Worm (Caenorhabditis elegans): Measurements from ENCODE around the gene fat-6.

- no peak for TF ChIP-seq nhr-12 (tag; optimal IDR thresholded peaks at IDR 0.05)
- no peak for TF ChIP-seq snpc-4 (tag; optimal IDR thresholded peaks at IDR 0.05)
- no peak for TF ChIP-seq drap-1 (GFP tag; optimal IDR thresholded peaks at IDR 0.05)
- TF ChIP-seq pha-4 (tag; optimal IDR thresholded peaks at IDR 0.05) = no peak
- TF ChIP-seq elt-1 (tag; optimal IDR thresholded peaks at IDR 0.05; ENCODE audit: borderline replicate concordance, insufficient read depth) = no peak
These were observed 34.8 kb upstream of the fat-6 start, which contains the start of gene tbx-36 for ce11 chrIV:11950270-11950669.

All from whole organism, mixed stage, embryonic.